Fruit fly (Drosophila melanogaster) whole organism, embryonic: ENCODE results near the gene Nle.
A peak's percentile ranks its signal among the peaks of the same experiment; 100 is the strongest.

Source experiments
- Atf-2 ChIP-seq: fragments of 200-800 bp; sonication (Bioruptor generic); optimal IDR thresholded peaks from 2 replicates; lab custom pipeline; 2016; ENCODE audit warnings: missing biosample characterization, missing genetic modification characterization
- Bgb ChIP-seq: fragments of 200-800 bp; sonication (Bioruptor generic); IDR thresholded peaks from 2 replicates; pipeline ENCODE4 v1.3.6; 2022; ENCODE audit warnings: missing biosample characterization, missing genetic modification characterization; ENCODE audit not compliant: partially characterized antibody
- CG10147 ChIP-seq: fragments of 200-800 bp; sonication (Bioruptor generic); optimal IDR thresholded peaks from 2 replicates; lab custom pipeline; 2019; ENCODE audit warnings: missing biosample characterization, mild to moderate bottlenecking, missing genetic modification characterization, moderate library complexity
- CG10462 ChIP-seq: fragments of 200-800 bp; sonication (Bioruptor generic); optimal IDR thresholded peaks from 2 replicates; lab custom pipeline; 2016; ENCODE audit warnings: missing biosample characterization, missing genetic modification characterization
- CG11560 ChIP-seq: fragments of 200-800 bp; sonication (Bioruptor generic); IDR thresholded peaks from 3 replicates; pipeline ENCODE4 v1.3.6; 2022; ENCODE audit warnings: missing biosample characterization, missing genetic modification characterization
- CG12236 ChIP-seq: fragments of 200-800 bp; sonication (Bioruptor generic); optimal IDR thresholded peaks from 2 replicates; lab custom pipeline; 2016; ENCODE audit warnings: missing biosample characterization, missing genetic modification characterization
- CG12659 ChIP-seq: fragments of 200-800 bp; sonication (Bioruptor generic); optimal IDR thresholded peaks from 3 replicates; lab custom pipeline; 2017; ENCODE audit warnings: mild to moderate bottlenecking, missing biosample characterization, missing genetic modification reagents, missing genetic modification characterization
- CG13624 ChIP-seq: fragments of 200-800 bp; sonication (Bioruptor generic); optimal IDR thresholded peaks from 2 replicates; lab custom pipeline; 2016; ENCODE audit warnings: missing biosample characterization, missing genetic modification characterization
- CG14441 ChIP-seq: fragments of 200-800 bp; sonication (Bioruptor generic); IDR thresholded peaks from 2 replicates; pipeline ENCODE4 v1.3.6; 2022; ENCODE audit warnings: missing biosample characterization, missing genetic modification characterization
- CG17328 ChIP-seq: fragments of 200-800 bp; sonication (Bioruptor generic); IDR thresholded peaks from 2 replicates; pipeline ENCODE4 v1.3.6; 2022; ENCODE audit warnings: missing biosample characterization, missing genetic modification characterization
- CG17912 ChIP-seq: fragments of 200-800 bp; sonication (Bioruptor generic); optimal IDR thresholded peaks from 2 replicates; lab custom pipeline; 2018; ENCODE audit warnings: missing biosample characterization, mild to moderate bottlenecking, missing genetic modification characterization
- CG18599 ChIP-seq: fragments of 200-800 bp; sonication (Bioruptor generic); optimal IDR thresholded peaks from 3 replicates; lab custom pipeline; 2017; ENCODE audit warnings: missing biosample characterization, missing genetic modification characterization, mild to moderate bottlenecking, moderate library complexity, missing genetic modification reagents
- CG2120 ChIP-seq: fragments of 200-800 bp; sonication (Bioruptor generic); optimal IDR thresholded peaks from 3 replicates; lab custom pipeline; 2016; ENCODE audit warnings: missing biosample characterization, missing genetic modification characterization
- CG34224 ChIP-seq: fragments of 200-800 bp; sonication (Bioruptor generic); IDR thresholded peaks from 3 replicates; pipeline ENCODE4 v1.3.6; 2022; ENCODE audit warnings: missing biosample characterization, missing genetic modification characterization; ENCODE audit not compliant: partially characterized antibody
- CG3847 ChIP-seq: fragments of 200-800 bp; sonication (Bioruptor generic); IDR thresholded peaks from 2 replicates; pipeline ENCODE4 v1.3.6; 2022; ENCODE audit warnings: missing biosample characterization, missing genetic modification characterization
- CG4282 ChIP-seq: fragments of 200-800 bp; sonication (Bioruptor generic); optimal IDR thresholded peaks from 2 replicates; lab custom pipeline; 2016; ENCODE audit warnings: missing biosample characterization, missing genetic modification characterization
- CG4617 ChIP-seq: fragments of 200-800 bp; sonication (Bioruptor generic); optimal IDR thresholded peaks from 3 replicates; lab custom pipeline; 2016; ENCODE audit warnings: missing biosample characterization, missing genetic modification characterization, borderline replicate concordance
- CG6854 ChIP-seq: fragments of 200-800 bp; sonication (Bioruptor generic); optimal IDR thresholded peaks from 3 replicates; lab custom pipeline; 2017; ENCODE audit warnings: missing biosample characterization, mild to moderate bottlenecking, missing genetic modification characterization
- CG7271 ChIP-seq: fragments of 200-800 bp; sonication (Bioruptor generic); optimal IDR thresholded peaks from 2 replicates; lab custom pipeline; 2018; ENCODE audit warnings: missing biosample characterization, mild to moderate bottlenecking, missing genetic modification characterization, moderate library complexity
- CG7372 ChIP-seq: fragments of 200-800 bp; sonication (Bioruptor generic); IDR thresholded peaks from 2 replicates; pipeline ENCODE4 v1.3.6; 2022; ENCODE audit warnings: missing biosample characterization, missing genetic modification characterization
- CG7987 ChIP-seq: fragments of 200-800 bp; sonication (Bioruptor generic); optimal IDR thresholded peaks from 2 replicates; lab custom pipeline; 2018; ENCODE audit warnings: missing biosample characterization, mild to moderate bottlenecking, missing genetic modification characterization, moderate library complexity
- CG9215 ChIP-seq: fragments of 200-800 bp; sonication (Bioruptor generic); IDR thresholded peaks from 2 replicates; pipeline ENCODE4 v1.3.6; 2022; ENCODE audit warnings: missing biosample characterization, missing genetic modification characterization
- Dll ChIP-seq: fragments of 200-800 bp; sonication (Bioruptor generic); IDR thresholded peaks from 4 replicates; pipeline ENCODE4 v1.3.6; 2022; ENCODE audit warnings: missing biosample characterization, missing genetic modification characterization; ENCODE audit not compliant: partially characterized antibody
- Fer3 ChIP-seq: fragments of 200-800 bp; sonication (Bioruptor generic); optimal IDR thresholded peaks from 2 replicates; lab custom pipeline; 2018; ENCODE audit warnings: missing biosample characterization, mild to moderate bottlenecking, missing genetic modification characterization, moderate library complexity
- HLH4C ChIP-seq: fragments of 200-800 bp; sonication (Bioruptor generic); IDR thresholded peaks from 3 replicates; pipeline ENCODE4 v1.3.6; 2022; ENCODE audit warnings: missing biosample characterization, missing genetic modification characterization; ENCODE audit not compliant: partially characterized antibody
- Myb ChIP-seq: fragments of 200-800 bp; sonication (Bioruptor generic); optimal IDR thresholded peaks from 2 replicates; lab custom pipeline; 2016; ENCODE audit warnings: missing biosample characterization, missing genetic modification characterization
- Pdp1 ChIP-seq, 2 experiments: fragments of 200-800 bp; sonication (Bioruptor generic); optimal IDR thresholded peaks; 3 replicates each; lab custom pipeline; 2016; ENCODE audit warnings: missing biosample characterization in 2 of 2, missing genetic modification characterization in 2 of 2, mild to moderate bottlenecking in 1 of 2, moderate library complexity in 1 of 2
- Sry-β ChIP-seq: fragments of 200-800 bp; sonication (Bioruptor generic); optimal IDR thresholded peaks from 2 replicates; lab custom pipeline; 2018; ENCODE audit warnings: missing biosample characterization, mild to moderate bottlenecking, missing genetic modification characterization, moderate library complexity
- Sry-δ ChIP-seq: fragments of 200-800 bp; sonication (Bioruptor generic); optimal IDR thresholded peaks from 2 replicates; lab custom pipeline; 2016; ENCODE audit warnings: missing biosample characterization, missing genetic modification characterization
- bigmax ChIP-seq: fragments of 200-800 bp; sonication (Bioruptor generic); optimal IDR thresholded peaks from 2 replicates; lab custom pipeline; 2018; ENCODE audit warnings: missing biosample characterization, mild to moderate bottlenecking, missing genetic modification characterization
- crc ChIP-seq: fragments of 200-800 bp; sonication (Bioruptor generic); optimal IDR thresholded peaks from 2 replicates; lab custom pipeline; 2016; ENCODE audit warnings: missing biosample characterization, missing genetic modification characterization
- crp ChIP-seq, 2 experiments: fragments of 200-800 bp; sonication (Bioruptor generic); optimal IDR thresholded peaks; 2 replicates in 1 of 2; 3 replicates in 1 of 2; lab custom pipeline; 2017; ENCODE audit warnings: missing biosample characterization in 2 of 2, missing genetic modification characterization in 2 of 2, mild to moderate bottlenecking in 1 of 2, moderate library complexity in 1 of 2
- dimm ChIP-seq: fragments of 200-800 bp; sonication (Bioruptor generic); IDR thresholded peaks from 2 replicates; pipeline ENCODE4 v1.3.6; 2022; ENCODE audit warnings: missing biosample characterization, missing genetic modification characterization
- dmrt11E ChIP-seq: fragments of 200-800 bp; sonication (Bioruptor generic); optimal IDR thresholded peaks from 3 replicates; lab custom pipeline; 2018; ENCODE audit warnings: missing biosample characterization, mild to moderate bottlenecking, missing genetic modification characterization, moderate library complexity
- ewg ChIP-seq: fragments of 200-800 bp; sonication (Bioruptor generic); optimal IDR thresholded peaks from 3 replicates; lab custom pipeline; 2017; ENCODE audit warnings: mild to moderate bottlenecking, missing biosample characterization, missing genetic modification reagents, missing genetic modification characterization
- h ChIP-seq: fragments of >200 bp; optimal IDR thresholded peaks from 2 replicates; lab custom pipeline; 2017
- knrl ChIP-seq: fragments of 200-800 bp; sonication (Bioruptor generic); IDR thresholded peaks from 3 replicates; pipeline ENCODE4 v1.3.6; 2022; ENCODE audit warnings: missing biosample characterization, missing genetic modification characterization; ENCODE audit not compliant: partially characterized antibody
- maf-S ChIP-seq: fragments of 200-800 bp; sonication (Bioruptor generic); optimal IDR thresholded peaks from 2 replicates; lab custom pipeline; 2016; ENCODE audit warnings: missing biosample characterization, missing genetic modification characterization
- nerfin-1 ChIP-seq: fragments of 200-800 bp; sonication (Bioruptor generic); optimal IDR thresholded peaks from 3 replicates; lab custom pipeline; 2019; ENCODE audit warnings: missing biosample characterization, mild to moderate bottlenecking, missing genetic modification characterization, moderate library complexity
- nmo ChIP-seq: fragments of 200-800 bp; sonication (Bioruptor generic); optimal IDR thresholded peaks from 2 replicates; lab custom pipeline; 2018; ENCODE audit warnings: missing biosample characterization, mild to moderate bottlenecking, missing genetic modification characterization, moderate library complexity
- org-1 ChIP-seq: fragments of 200-800 bp; sonication (Bioruptor generic); optimal IDR thresholded peaks from 2 replicates; lab custom pipeline; 2017; ENCODE audit warnings: missing biosample characterization, missing genetic modification characterization
- pnt ChIP-seq: fragments of 200-800 bp; sonication (Bioruptor generic); optimal IDR thresholded peaks from 3 replicates; lab custom pipeline; 2016; ENCODE audit warnings: missing biosample characterization, missing genetic modification characterization
- repo ChIP-seq: fragments of 200-800 bp; sonication (Bioruptor generic); optimal IDR thresholded peaks from 2 replicates; lab custom pipeline; 2016; ENCODE audit warnings: missing biosample characterization, missing genetic modification characterization
- ro ChIP-seq: fragments of 200-800 bp; sonication (Bioruptor generic); IDR thresholded peaks from 2 replicates; pipeline ENCODE4 v1.3.6; 2022; ENCODE audit warnings: missing biosample characterization, missing genetic modification characterization
- sob ChIP-seq: fragments of 200-800 bp; sonication (Bioruptor generic); IDR thresholded peaks from 2 replicates; pipeline ENCODE4 v1.3.6; 2022; ENCODE audit warnings: missing biosample characterization, missing genetic modification characterization
- stwl ChIP-seq: fragments of 200-800 bp; sonication (Bioruptor generic); optimal IDR thresholded peaks from 3 replicates; lab custom pipeline; 2018; ENCODE audit warnings: missing biosample characterization, mild to moderate bottlenecking, missing genetic modification characterization, moderate library complexity
- tna ChIP-seq: fragments of 200-800 bp; sonication (Bioruptor generic); IDR thresholded peaks from 2 replicates; pipeline ENCODE4 v1.3.6; 2022; ENCODE audit warnings: missing biosample characterization, missing genetic modification characterization; ENCODE audit not compliant: partially characterized antibody
- wek ChIP-seq: fragments of 200-800 bp; sonication (Bioruptor generic); optimal IDR thresholded peaks from 3 replicates; lab custom pipeline; 2018; ENCODE audit warnings: missing biosample characterization, mild to moderate bottlenecking, missing genetic modification characterization, moderate library complexity
- zfh2 ChIP-seq: fragments of 200-800 bp; sonication (Bioruptor generic); optimal IDR thresholded peaks from 2 replicates; lab custom pipeline; 2016; ENCODE audit warnings: missing biosample characterization, missing genetic modification characterization

Nle gene

DNA sequence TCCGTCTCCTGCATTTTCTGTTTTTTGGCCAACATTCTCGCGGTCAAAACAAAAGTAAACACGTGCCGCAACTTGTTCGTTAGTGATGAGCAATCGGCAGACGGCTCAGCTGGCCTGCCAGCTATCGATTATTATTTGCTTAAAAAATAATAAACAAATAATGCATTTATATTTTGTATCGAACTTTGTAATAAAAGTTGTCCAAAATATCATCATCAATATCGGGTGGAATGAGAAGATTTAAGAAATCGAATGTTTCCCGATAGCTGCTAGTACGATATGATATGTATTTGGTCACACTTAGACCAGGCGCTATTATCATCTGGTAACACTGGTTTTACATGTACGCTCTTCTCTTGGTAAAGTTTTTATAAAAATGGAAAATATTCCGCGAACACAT is at the start of gene Nle, which contains the start of gene Sf3b1 (continued):
- no peak for TF ChIP-seq CG6854
- TF ChIP-seq tna (GFP tag; lab: Robert Waterston, UW), result peak; percentile 82
- TF ChIP-seq CG2120 (GFP tag; lab: Kevin White, UChicago), result peak; percentile 80
- peak; percentile 91 for TF ChIP-seq stwl (tag; lab: Kevin White, UChicago)
- peak; percentile 13 for TF ChIP-seq pnt (GFP tag; lab: Kevin White, UChicago)
- no peak for TF ChIP-seq wek (GFP tag; lab: Kevin White, UChicago)
- no peak for TF ChIP-seq bigmax (GFP tag; lab: Kevin White, UChicago)
- peak; percentile 9 for TF ChIP-seq CG12236
- 0 out of 2 replicates have a peak, but pooled peaks have one; percentile 20 for TF ChIP-seq sob (GFP tag; lab: Robert Waterston, UW)
- peak; percentile 78 for TF ChIP-seq CG3847 (GFP tag; lab: Robert Waterston, UW)
- peak; percentile 36 for TF ChIP-seq dmrt11E (tag; lab: Kevin White, UChicago)
- peak; percentile 50 for TF ChIP-seq CG17912 (GFP tag; lab: Kevin White, UChicago)
- peak; percentile 53 for TF ChIP-seq CG7987 (GFP tag; lab: Kevin White, UChicago)
- TF ChIP-seq CG18599 (GFP tag; lab: Kevin White, UChicago), result peak; percentile 9
- peak; percentile 71 for TF ChIP-seq nmo (GFP tag; lab: Kevin White, UChicago)
- peak; percentile 37 for TF ChIP-seq zfh2
- TF ChIP-seq CG9215, result peak; percentile 65
- peak; percentile 7 for TF ChIP-seq CG7271 (tag; lab: Kevin White, UChicago)
- 0 out of 2 replicates have a peak, but pooled peaks have one; percentile 33 for TF ChIP-seq CG14441 (GFP tag; lab: Robert Waterston, UW)
- TF ChIP-seq Sry-β, result peak; percentile 77
- TF ChIP-seq ro (GFP tag; lab: Robert Waterston, UW), result no peak
- peak; percentile 35 for TF ChIP-seq CG13624 (GFP tag; lab: Kevin White, UChicago)
- peak; percentile 11 to 81 for TF ChIP-seq crp (GFP tag; optimal IDR thresholded peaks at IDR 0.05; lab: Kevin White, UChicago)
- TF ChIP-seq nerfin-1 (tag; lab: Kevin White, UChicago), result peak; percentile 71
- TF ChIP-seq CG4617, result peak; percentile 82
- TF ChIP-seq Pdp1 (GFP tag; optimal IDR thresholded peaks at IDR 0.05; lab: Kevin White, UChicago), result peak in 1 of 2 experiments; percentile 48
- peak; percentile 13 for TF ChIP-seq maf-S (GFP tag; lab: Kevin White, UChicago)
- TF ChIP-seq CG10147 (GFP tag; lab: Kevin White, UChicago), result no peak
- TF ChIP-seq crc (GFP tag; lab: Kevin White, UChicago), result peak; percentile 19
- peak; percentile 16 for TF ChIP-seq repo (GFP tag; lab: Kevin White, UChicago)
- no peak for TF ChIP-seq h
- peak; percentile 93 for TF ChIP-seq Sry-δ (GFP tag; lab: Kevin White, UChicago)
- peak; percentile 90 for TF ChIP-seq CG11560
- TF ChIP-seq Bgb (GFP tag; lab: Robert Waterston, UW), result peak; percentile 89
- TF ChIP-seq Dll (GFP tag; lab: Robert Waterston, UW), result peak; percentile 98
- TF ChIP-seq org-1 (GFP tag; lab: Kevin White, UChicago), result no peak
- TF ChIP-seq CG34224 (GFP tag; lab: Robert Waterston, UW), result peak; percentile 96
- peak; percentile 27 for TF ChIP-seq CG10462
- peak; percentile 9 for TF ChIP-seq Myb (GFP tag; lab: Kevin White, UChicago)
- TF ChIP-seq CG7372 (GFP tag; lab: Robert Waterston, UW), result 0 out of 2 replicates have a peak, but pooled peaks have one; percentile 44
- TF ChIP-seq CG4282 (GFP tag; lab: Kevin White, UChicago), result no peak
- peak; percentile 96 for TF ChIP-seq knrl (GFP tag; lab: Robert Waterston, UW)
- no peak for TF ChIP-seq dimm
- TF ChIP-seq CG17328 (GFP tag; lab: Robert Waterston, UW), result 0 out of 2 replicates have a peak, but pooled peaks have one; percentile 2
- TF ChIP-seq Atf-2 (GFP tag; lab: Kevin White, UChicago), result peak; percentile 28
- peak; percentile 46 for TF ChIP-seq Fer3
- TF ChIP-seq HLH4C (GFP tag; lab: Robert Waterston, UW), result peak; percentile 88
- peak; percentile 53 for TF ChIP-seq CG12659 (GFP tag; lab: Kevin White, UChicago)
- peak; percentile 1 for TF ChIP-seq ewg (GFP tag; lab: Kevin White, UChicago)
